Worm (Caenorhabditis elegans) whole organism, L1 larva: Measurements from ENCODE around the gene Y75B12B.10.
"Not testable (repeated sequence)": the region's sequence is repeated elsewhere in the genome, so short reads cannot be mapped to it uniquely, and the experiment has no call there.

Source experiments
- C04F5.9 ChIP-seq: sonication (generic microtip); optimal IDR thresholded peaks from 2 replicates; lab custom pipeline; 2016; ENCODE audit warnings: missing genetic modification characterization, missing compliant biosample characterization
- C16A3.4 ChIP-seq: fragments of 150-350 bp; optimal IDR thresholded peaks from 2 replicates; lab custom pipeline; 2014; ENCODE audit warnings: missing biosample characterization, missing genetic modification characterization
- C34B4.2 ChIP-seq: sonication (generic microtip); optimal IDR thresholded peaks from 2 replicates; lab custom pipeline; 2017; ENCODE audit warnings: mild to moderate bottlenecking, missing genetic modification characterization, missing compliant biosample characterization
- alr-1 ChIP-seq: fragments of 200-800 bp; sonication (Bioruptor generic); optimal IDR thresholded peaks from 2 replicates; lab custom pipeline; 2018; ENCODE audit warnings: borderline replicate concordance, mild to moderate bottlenecking, missing genetic modification characterization, missing compliant biosample characterization
- aly-2 ChIP-seq: fragments of 150-350 bp; optimal IDR thresholded peaks from 2 replicates; lab custom pipeline; 2014; ENCODE audit warnings: missing biosample characterization, missing genetic modification characterization
- ceh-88 ChIP-seq: fragments of 200-800 bp; sonication (Bioruptor generic); IDR thresholded peaks from 2 replicates; pipeline ENCODE4 v1.3.6; 2022; ENCODE audit warnings: missing genetic modification characterization, missing compliant biosample characterization
- ceh-90 ChIP-seq: sonication (generic microtip); optimal IDR thresholded peaks from 2 replicates; lab custom pipeline; 2016; ENCODE audit warnings: missing genetic modification characterization, missing compliant biosample characterization
- dsc-1 ChIP-seq: sonication (generic microtip); optimal IDR thresholded peaks from 2 replicates; lab custom pipeline; 2016; ENCODE audit warnings: mild to moderate bottlenecking, missing genetic modification characterization, missing compliant biosample characterization
- efl-1 ChIP-seq, 4 experiments: fragments of 150-350 bp; optimal IDR thresholded peaks in 3 of 4; peaks in 1 of 4; 1 replicate in 1 of 4; 2 replicates in 3 of 4; lab custom pipeline; 2014; ENCODE audit warnings: missing biosample characterization in 2 of 4, missing genetic modification characterization in 2 of 4, missing genetic modification reagents in 2 of 4
- efl-3 ChIP-seq: fragments of 200-800 bp; sonication (Bioruptor generic); optimal IDR thresholded peaks from 2 replicates; lab custom pipeline; 2018; ENCODE audit warnings: mild to moderate bottlenecking, missing genetic modification characterization, missing compliant biosample characterization
- egl-27 ChIP-seq, 2 experiments: fragments of 150-350 bp in 1 of 2; sonication (generic microtip); optimal IDR thresholded peaks; 3 replicates each; lab custom pipeline; 2017 to 2018; ENCODE audit warnings: missing biosample characterization in 2 of 2, missing genetic modification characterization in 2 of 2, missing genetic modification reagents in 2 of 2
- elt-2 ChIP-seq: sonication (generic microtip); optimal IDR thresholded peaks from 2 replicates; lab custom pipeline; 2016; ENCODE audit warnings: missing genetic modification characterization, mild to moderate bottlenecking, inconsistent platforms, missing compliant biosample characterization, missing genetic modification reagents
- elt-3 ChIP-seq, 6 experiments: fragments of 150-350 bp in 1 of 6; sonication (generic microtip); optimal IDR thresholded peaks; 2 replicates each; lab custom pipeline; 2017 to 2018; ENCODE audit warnings: missing biosample characterization in 6 of 6, missing genetic modification characterization in 6 of 6, inconsistent platforms in 1 of 6
- ets-5 ChIP-seq: fragments of 200-800 bp; sonication (Bioruptor generic); IDR thresholded peaks from 2 replicates; pipeline ENCODE4 v1.3.6; 2022; ENCODE audit warnings: missing genetic modification characterization, missing compliant biosample characterization
- fkh-8 ChIP-seq: sonication (generic microtip); optimal IDR thresholded peaks from 2 replicates; lab custom pipeline; 2016; ENCODE audit warnings: mild to moderate bottlenecking, missing genetic modification characterization, missing compliant biosample characterization
- isw-1 ChIP-seq: fragments of 200-800 bp; sonication (Bioruptor generic); IDR thresholded peaks from 2 replicates; pipeline ENCODE4 v1.3.6; 2022; ENCODE audit warnings: missing genetic modification characterization, missing compliant biosample characterization
- lin-35 ChIP-seq, 2 experiments: fragments of 150-350 bp; optimal IDR thresholded peaks; 2 replicates each; lab custom pipeline; 2014; ENCODE audit warnings: missing biosample characterization in 2 of 2, missing genetic modification characterization in 2 of 2, missing genetic modification reagents in 2 of 2
- lsy-2 ChIP-seq, 2 experiments: fragments of 150-350 bp; optimal IDR thresholded peaks; 2 replicates each; lab custom pipeline; 2014; ENCODE audit warnings: missing biosample characterization in 2 of 2, missing genetic modification characterization in 2 of 2
- nhr-11 ChIP-seq: fragments of 150-350 bp; optimal IDR thresholded peaks from 2 replicates; lab custom pipeline; 2014; ENCODE audit warnings: missing biosample characterization, missing genetic modification characterization
- nhr-20 ChIP-seq: sonication (generic microtip); optimal IDR thresholded peaks from 2 replicates; lab custom pipeline; 2016; ENCODE audit warnings: mild to moderate bottlenecking, missing genetic modification characterization, missing compliant biosample characterization
- nhr-237 ChIP-seq: fragments of 150-350 bp; optimal IDR thresholded peaks from 2 replicates; lab custom pipeline; 2014; ENCODE audit warnings: missing biosample characterization, missing genetic modification characterization
- nhr-84 ChIP-seq: sonication (generic microtip); optimal IDR thresholded peaks from 2 replicates; lab custom pipeline; 2017; ENCODE audit warnings: missing biosample characterization, missing genetic modification characterization
- nhr-85 ChIP-seq: sonication (generic microtip); peaks from one replicate; lab custom pipeline; 2016; ENCODE audit warnings: missing genetic modification characterization, inconsistent platforms, missing compliant biosample characterization
- pag-3 ChIP-seq: sonication (generic microtip); optimal IDR thresholded peaks from 2 replicates; lab custom pipeline; 2017; ENCODE audit warnings: missing genetic modification characterization, mild to moderate bottlenecking, missing compliant biosample characterization, antibody characterized with exemption, borderline replicate concordance; ENCODE audit not compliant: insufficient read depth
- pax-3 ChIP-seq: fragments of 200-800 bp; sonication (Bioruptor generic); optimal IDR thresholded peaks from 2 replicates; lab custom pipeline; 2018; ENCODE audit warnings: mild to moderate bottlenecking, missing genetic modification characterization, moderate library complexity, missing compliant biosample characterization
- rnt-1 ChIP-seq: sonication (generic microtip); optimal IDR thresholded peaks from 2 replicates; lab custom pipeline; 2016; ENCODE audit warnings: mild to moderate bottlenecking, missing genetic modification characterization, moderate library complexity, missing compliant biosample characterization
- skn-1 ChIP-seq: fragments of 150-350 bp; optimal IDR thresholded peaks from 2 replicates; lab custom pipeline; 2014; ENCODE audit warnings: missing biosample characterization, missing genetic modification characterization
- swsn-7 ChIP-seq: sonication (generic microtip); optimal IDR thresholded peaks from 2 replicates; lab custom pipeline; 2016; ENCODE audit warnings: missing genetic modification characterization, missing compliant biosample characterization
- unc-98 ChIP-seq: fragments of 200-800 bp; sonication (Bioruptor generic); IDR thresholded peaks from 2 replicates; pipeline ENCODE4 v1.3.6; 2022; ENCODE audit warnings: missing genetic modification characterization, missing compliant biosample characterization
- xbp-1 ChIP-seq: sonication (generic microtip); optimal IDR thresholded peaks from 2 replicates; lab custom pipeline; 2016; ENCODE audit warnings: missing genetic modification characterization, missing compliant biosample characterization
- ztf-11 ChIP-seq, 2 experiments: sonication (generic microtip); optimal IDR thresholded peaks; 2 replicates each; lab custom pipeline; 2016 to 2017; ENCODE audit warnings: missing genetic modification characterization in 2 of 2, missing biosample characterization in 1 of 2, missing compliant biosample characterization in 1 of 2

Gene Y75B12B.10

ce11 chrV:15190903-15191302 is 9.0 kb upstream of the Y75B12B.10 start, which contains the start of gene Y75B12B.11 (continued):
- TF ChIP-seq nhr-84 (tag; lab: Kevin White, UChicago) (no peak), unc-98 (no peak), pag-3 (no peak), swsn-7 (tag; lab: Kevin White, UChicago) (peak; percentile 70), lsy-2 (tag; optimal IDR thresholded peaks at IDR 0.05; lab: Kevin White, UChicago) (peak; percentile 57 to 67), C34B4.2 (peak; percentile 29), ceh-90 (tag; lab: Kevin White, UChicago) (no peak), dsc-1 (tag; lab: Kevin White, UChicago) (peak; percentile 66)
- TF ChIP-seq, all 84 proteins: peak for 47

ce11 chrV:15191971-15192370 is 7.9 kb upstream of the Y75B12B.10 start:
- no peak for TF ChIP-seq aly-2

DNA sequence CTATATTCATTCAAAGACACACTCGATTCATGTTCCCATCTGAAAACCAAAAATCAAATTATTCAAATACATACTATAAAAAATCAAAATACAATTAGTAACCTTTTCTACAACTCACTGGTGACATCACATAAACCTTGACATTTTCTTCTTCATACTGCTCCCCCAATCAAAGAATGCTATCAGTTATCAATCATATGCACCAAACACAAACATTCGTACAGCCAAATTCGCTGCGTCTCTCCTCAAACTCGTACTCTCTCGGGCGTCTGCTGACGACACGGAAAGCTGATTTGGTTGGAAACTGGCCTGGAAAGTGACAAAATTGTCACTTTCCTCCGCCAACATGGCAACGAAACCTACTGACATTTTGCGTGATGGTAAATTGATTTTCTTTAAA is 7.5 kb upstream of the Y75B12B.10 start, which contains the start of gene plc-2:
Gene plc-2 (plus strand): TSS at position 196 of the 400 bp plus-strand sequence.
- no peak for TF ChIP-seq fkh-8 (tag; lab: Kevin White, UChicago)
- no peak for TF ChIP-seq C16A3.4 (tag; lab: Kevin White, UChicago)
- TF ChIP-seq lin-35 (GFP tag; optimal IDR thresholded peaks at IDR 0.05; lab: Kevin White, UChicago) = peak in 1 of 2 experiments; percentile 33
- TF ChIP-seq efl-1 (optimal IDR thresholded peaks at IDR 0.05; lab: Kevin White, UChicago) = no peak
- peak in 1 of 2 experiments; percentile 16 for TF ChIP-seq efl-1 (GFP tag; optimal IDR thresholded peaks at IDR 0.05 in 1 of 2; lab: Kevin White, UChicago)
- peak; percentile 27 for TF ChIP-seq nhr-85
- no peak for TF ChIP-seq nhr-237
- TF ChIP-seq swsn-7 (tag; lab: Kevin White, UChicago) = no peak
- TF ChIP-seq nhr-20 = no peak
- TF ChIP-seq ets-5 = no peak
- TF ChIP-seq skn-1 (tag; lab: Kevin White, UChicago) = no peak
- TF ChIP-seq ztf-11 (tag; optimal IDR thresholded peaks at IDR 0.05; lab: Kevin White, UChicago) = no peak
- peak; percentile 55 for TF ChIP-seq elt-2 (tag; lab: Kevin White, UChicago)
- TF ChIP-seq, all 84 proteins: peak for 4

DNA sequence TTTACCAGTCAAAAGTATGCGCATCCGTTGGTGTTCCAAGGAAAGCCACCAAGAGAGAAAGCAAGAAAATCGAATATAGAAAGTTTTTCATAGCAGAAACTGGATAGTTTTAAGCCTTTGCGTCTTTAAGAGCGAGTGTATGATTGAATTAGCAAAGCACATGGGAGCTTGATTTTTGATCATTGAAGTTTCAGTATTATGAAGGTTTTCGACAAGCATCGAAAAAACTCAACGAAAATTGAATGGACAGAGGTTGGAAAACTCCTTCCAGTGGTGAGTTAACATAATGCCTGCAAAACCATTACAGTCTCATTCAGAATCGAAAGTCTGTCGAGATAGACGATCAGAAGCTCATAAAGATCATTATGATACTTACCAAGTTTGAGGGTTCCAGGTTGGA is 6.0 kb upstream of the Y75B12B.10 start, which contains the start of gene Y75B12B.13:
Gene Y75B12B.13 (minus strand): TSS at position 101 of the 400 bp plus-strand sequence.
- no peak for TF ChIP-seq efl-1 (optimal IDR thresholded peaks at IDR 0.05; lab: Kevin White, UChicago)
- peak in 1 of 2 experiments; percentile 51 for TF ChIP-seq efl-1 (GFP tag; optimal IDR thresholded peaks at IDR 0.05 in 1 of 2; lab: Kevin White, UChicago)
- no peak for TF ChIP-seq efl-3 (GFP tag; lab: Kevin White, UChicago)

ce11 chrV:15197955-15198354 is 1.9 kb upstream of the Y75B12B.10 start, which contains the start of gene srw-1:
srw-1 (plus strand) TSS chrV:15198255.
- no peak for TF ChIP-seq rnt-1 (tag; lab: Kevin White, UChicago)
- no peak for TF ChIP-seq xbp-1 (tag; lab: Kevin White, UChicago)
- TF ChIP-seq C04F5.9 = no peak
- TF ChIP-seq lsy-2 (tag; optimal IDR thresholded peaks at IDR 0.05; lab: Kevin White, UChicago) = no peak
- no peak for TF ChIP-seq pax-3 (tag; lab: Kevin White, UChicago)
- no peak for TF ChIP-seq egl-27 (tag; optimal IDR thresholded peaks at IDR 0.05; lab: Kevin White, UChicago)
- TF ChIP-seq, all 84 proteins: peak for 0

DNA sequence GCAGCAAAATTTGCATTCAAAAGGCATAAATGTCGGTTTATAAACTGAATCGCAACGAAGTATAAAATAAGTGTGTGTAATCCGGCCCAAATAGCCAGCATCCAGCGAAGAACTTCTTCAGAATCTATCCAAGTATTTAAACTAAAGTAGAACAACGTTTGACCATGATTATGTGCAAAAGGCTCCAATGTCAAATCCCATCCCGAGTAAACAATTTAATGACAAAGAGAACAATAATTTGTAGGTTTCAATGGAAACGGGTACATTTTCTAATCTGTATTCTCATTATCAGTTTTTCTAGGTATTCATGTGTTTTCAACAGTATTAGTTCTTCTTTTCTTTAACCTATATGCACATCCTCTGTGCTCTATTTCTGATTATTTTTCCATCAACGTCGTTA is 7.8 kb downstream of the Y75B12B.10 start, which contains the start of gene C41G6.12:
Gene C41G6.12 (minus strand): TSS at position 101 of the 400 bp plus-strand sequence.
- TF ChIP-seq ceh-88; isw-1 (GFP tag; lab: Robert Waterston, UW); alr-1 (tag; lab: Kevin White, UChicago): not testable (repeated sequence)

DNA sequence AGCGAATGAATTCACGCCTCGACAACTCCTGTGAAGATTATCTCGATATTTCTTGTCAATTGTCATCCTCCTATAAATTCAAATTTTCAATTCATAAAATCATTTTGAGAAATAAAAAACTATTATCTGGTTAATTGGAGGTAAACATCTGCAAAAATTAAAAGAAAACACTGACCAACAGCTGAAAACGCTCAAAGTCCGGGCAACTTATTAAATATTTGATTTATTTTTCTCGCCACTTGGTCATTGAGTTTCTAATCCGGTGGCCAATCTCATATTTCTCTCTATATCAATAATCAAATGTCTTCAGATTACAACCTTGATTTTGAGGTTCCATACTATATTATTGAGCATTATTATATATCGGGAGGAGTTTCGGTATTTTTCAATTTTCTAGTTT is 12.0 kb downstream of the Y75B12B.10 start, which contains the start of gene sri-24:
Gene sri-24 (plus strand): TSS at position 301 of the 400 bp plus-strand sequence.
- TF ChIP-seq nhr-11; elt-3 (tag; optimal IDR thresholded peaks at IDR 0.05; lab: Kevin White, UChicago); elt-2 (tag; lab: Kevin White, UChicago): not testable (repeated sequence)
